Worm (Caenorhabditis elegans) whole organism, mixed stage, embryonic: ENCODE data around the gene R74.2.

Experiments
- M03D4.4 ChIP-seq: sonication (generic microtip); optimal IDR thresholded peaks from 2 replicates; lab custom pipeline; 2017; ENCODE audit warnings: mild to moderate bottlenecking, missing genetic modification characterization, missing compliant biosample characterization
- bed-3 ChIP-seq: fragments of 200-800 bp; sonication (Bioruptor generic); optimal IDR thresholded peaks from 3 replicates; lab custom pipeline; 2018; ENCODE audit warnings: mild to moderate bottlenecking, missing genetic modification characterization, moderate library complexity, missing compliant biosample characterization
- blmp-1 ChIP-seq: fragments of 150-350 bp; optimal IDR thresholded peaks from 2 replicates; lab custom pipeline; 2014; ENCODE audit warnings: missing biosample characterization, missing genetic modification characterization
- ceh-39 ChIP-seq: fragments of 150-350 bp; optimal IDR thresholded peaks from 2 replicates; lab custom pipeline; 2014; ENCODE audit warnings: missing biosample characterization, missing genetic modification characterization
- ceh-43 ChIP-seq: fragments of 200-800 bp; sonication (Bioruptor generic); optimal IDR thresholded peaks from 2 replicates; lab custom pipeline; 2018; ENCODE audit warnings: mild to moderate bottlenecking, missing genetic modification characterization, moderate library complexity, missing compliant biosample characterization
- ceh-83 ChIP-seq: fragments of 200-800 bp; sonication (Bioruptor generic); optimal IDR thresholded peaks from 2 replicates; lab custom pipeline; 2018; ENCODE audit warnings: mild to moderate bottlenecking, missing genetic modification characterization, missing compliant biosample characterization
- cnd-1 ChIP-seq: fragments of 200-800 bp; sonication (Bioruptor generic); optimal IDR thresholded peaks from 2 replicates; lab custom pipeline; 2018; ENCODE audit warnings: mild to moderate bottlenecking, missing genetic modification characterization, missing compliant biosample characterization
- drap-1 ChIP-seq: fragments of 200-800 bp; sonication (Bioruptor generic); optimal IDR thresholded peaks from 3 replicates; lab custom pipeline; 2018; ENCODE audit warnings: mild to moderate bottlenecking, missing genetic modification characterization, missing compliant biosample characterization
- elt-1 ChIP-seq: sonication (generic microtip); optimal IDR thresholded peaks from 2 replicates; lab custom pipeline; 2017; ENCODE audit warnings: missing genetic modification characterization, mild to moderate bottlenecking, missing compliant biosample characterization, antibody characterized with exemption, moderate library complexity, borderline replicate concordance; ENCODE audit not compliant: insufficient read depth
- elt-3 ChIP-seq: fragments of 150-350 bp; optimal IDR thresholded peaks from 2 replicates; lab custom pipeline; 2014; ENCODE audit warnings: missing biosample characterization, missing genetic modification characterization
- flh-1 ChIP-seq: fragments of 200-800 bp; sonication (Bioruptor generic); optimal IDR thresholded peaks from 2 replicates; lab custom pipeline; 2018; ENCODE audit warnings: mild to moderate bottlenecking, missing genetic modification characterization, moderate library complexity, missing compliant biosample characterization
- ham-2 ChIP-seq: fragments of 200-800 bp; sonication (Bioruptor generic); optimal IDR thresholded peaks from 2 replicates; lab custom pipeline; 2018; ENCODE audit warnings: mild to moderate bottlenecking, missing genetic modification characterization, missing compliant biosample characterization
- hlh-1 ChIP-seq: fragments of 150-350 bp; optimal IDR thresholded peaks from 2 replicates; lab custom pipeline; 2014; ENCODE audit warnings: missing biosample characterization, missing genetic modification reagents, missing genetic modification characterization
- lin-13 ChIP-seq: fragments of 150-350 bp; optimal IDR thresholded peaks from 2 replicates; lab custom pipeline; 2014; ENCODE audit warnings: missing biosample characterization, missing genetic modification characterization
- lin-32 ChIP-seq: fragments of 200-800 bp; sonication (Bioruptor generic); optimal IDR thresholded peaks from 2 replicates; lab custom pipeline; 2018; ENCODE audit warnings: mild to moderate bottlenecking, missing genetic modification characterization, missing compliant biosample characterization
- lsy-2 ChIP-seq: fragments of 150-350 bp; optimal IDR thresholded peaks from 2 replicates; lab custom pipeline; 2014; ENCODE audit warnings: missing biosample characterization, missing genetic modification characterization
- mab-5 ChIP-seq: fragments of 150-350 bp; optimal IDR thresholded peaks from 2 replicates; lab custom pipeline; 2014; ENCODE audit warnings: missing biosample characterization, missing genetic modification characterization
- mep-1 ChIP-seq: fragments of 150-350 bp; optimal IDR thresholded peaks from 2 replicates; lab custom pipeline; 2017; ENCODE audit warnings: missing biosample characterization, missing genetic modification reagents, missing genetic modification characterization, inconsistent platforms
- mls-2 ChIP-seq: sonication (generic microtip); optimal IDR thresholded peaks from 2 replicates; lab custom pipeline; 2016; ENCODE audit warnings: mild to moderate bottlenecking, missing genetic modification characterization, moderate library complexity, missing compliant biosample characterization
- nhr-2 ChIP-seq: fragments of 150-350 bp; optimal IDR thresholded peaks from 2 replicates; lab custom pipeline; 2014; ENCODE audit warnings: missing biosample characterization, missing genetic modification characterization
- nhr-237 ChIP-seq: fragments of 150-350 bp; optimal IDR thresholded peaks from 2 replicates; lab custom pipeline; 2014; ENCODE audit warnings: missing biosample characterization, missing genetic modification characterization
- nhr-28 ChIP-seq: fragments of 150-350 bp; optimal IDR thresholded peaks from 2 replicates; lab custom pipeline; 2014; ENCODE audit warnings: missing biosample characterization, missing genetic modification characterization
- nhr-76 ChIP-seq: sonication (generic microtip); optimal IDR thresholded peaks from 2 replicates; lab custom pipeline; 2017; ENCODE audit warnings: missing biosample characterization, missing genetic modification characterization
- pha-4 ChIP-seq: fragments of 150-350 bp; optimal IDR thresholded peaks from 2 replicates; lab custom pipeline; 2018; ENCODE audit warnings: missing biosample characterization, missing genetic modification reagents, missing genetic modification characterization
- sem-2 ChIP-seq: fragments of 200-800 bp; sonication (Bioruptor generic); optimal IDR thresholded peaks from 2 replicates; lab custom pipeline; 2018; ENCODE audit warnings: mild to moderate bottlenecking, missing genetic modification characterization, missing compliant biosample characterization
- snpc-4 ChIP-seq: fragments of 150-350 bp; optimal IDR thresholded peaks from 2 replicates; lab custom pipeline; 2014; ENCODE audit warnings: missing biosample characterization, missing genetic modification characterization
- sptf-1 ChIP-seq: sonication (generic microtip); optimal IDR thresholded peaks from 2 replicates; lab custom pipeline; 2017; ENCODE audit warnings: mild to moderate bottlenecking, missing genetic modification characterization, moderate library complexity, missing compliant biosample characterization
- tbx-8 ChIP-seq: fragments of 200-800 bp; sonication (Bioruptor generic); optimal IDR thresholded peaks from 2 replicates; lab custom pipeline; 2018; ENCODE audit warnings: mild to moderate bottlenecking, missing genetic modification characterization, moderate library complexity, missing compliant biosample characterization
- unc-39 ChIP-seq: fragments of 150-350 bp; optimal IDR thresholded peaks from 2 replicates; lab custom pipeline; 2014; ENCODE audit warnings: missing biosample characterization, missing genetic modification characterization
- unc-62 ChIP-seq: fragments of 150-350 bp; optimal IDR thresholded peaks from 2 replicates; lab custom pipeline; 2014; ENCODE audit warnings: missing biosample characterization, missing genetic modification reagents, missing genetic modification characterization
- zip-8 ChIP-seq: fragments of 150-350 bp; optimal IDR thresholded peaks from 2 replicates; lab custom pipeline; 2014; ENCODE audit warnings: missing biosample characterization, missing genetic modification characterization
- ztf-11 ChIP-seq: fragments of 150-350 bp; optimal IDR thresholded peaks from 2 replicates; lab custom pipeline; 2014; ENCODE audit warnings: missing biosample characterization, missing genetic modification characterization

R74.2 gene

DNA sequence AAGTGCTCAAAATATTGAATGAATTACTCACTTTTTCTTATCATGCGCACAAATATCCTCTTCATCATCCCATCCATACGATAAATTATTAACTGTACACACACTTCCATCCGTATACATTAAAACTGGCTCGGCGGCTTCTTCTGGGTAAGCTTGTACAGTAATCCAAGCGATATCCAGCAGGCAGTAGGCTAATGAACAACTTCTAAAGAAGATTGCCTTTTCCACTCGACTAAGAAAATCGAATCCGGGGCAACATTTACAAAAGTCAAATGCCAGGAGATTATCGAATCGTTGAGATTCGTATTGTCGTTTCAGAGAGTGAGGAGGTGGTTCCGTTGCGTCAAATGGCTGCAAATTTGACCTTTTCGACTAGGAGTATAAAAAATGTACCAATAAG lies 43.4 kb downstream of the R74.2 start:
- no peak for TF ChIP-seq snpc-4 (tag; lab: Kevin White, UChicago)
- TF ChIP-seq ceh-43 (GFP tag; lab: Kevin White, UChicago), result no peak
- no peak for TF ChIP-seq lin-13 (tag; lab: Kevin White, UChicago)
- no peak for TF ChIP-seq elt-3
- TF ChIP-seq ham-2 (GFP tag; lab: Kevin White, UChicago), result no peak
- TF ChIP-seq unc-62 (GFP tag; lab: Kevin White, UChicago), result no peak
- no peak for TF ChIP-seq nhr-76 (tag; lab: Kevin White, UChicago)
- TF ChIP-seq cnd-1, result no peak
- no peak for TF ChIP-seq unc-39 (tag; lab: Kevin White, UChicago)
- TF ChIP-seq mab-5 (tag; lab: Kevin White, UChicago), result no peak
- no peak for TF ChIP-seq nhr-2 (tag; lab: Kevin White, UChicago)
- no peak for TF ChIP-seq ceh-83 (GFP tag; lab: Kevin White, UChicago)
- TF ChIP-seq M03D4.4 (tag; lab: Kevin White, UChicago), result no peak
- no peak for TF ChIP-seq pha-4 (tag; lab: Kevin White, UChicago)

DNA sequence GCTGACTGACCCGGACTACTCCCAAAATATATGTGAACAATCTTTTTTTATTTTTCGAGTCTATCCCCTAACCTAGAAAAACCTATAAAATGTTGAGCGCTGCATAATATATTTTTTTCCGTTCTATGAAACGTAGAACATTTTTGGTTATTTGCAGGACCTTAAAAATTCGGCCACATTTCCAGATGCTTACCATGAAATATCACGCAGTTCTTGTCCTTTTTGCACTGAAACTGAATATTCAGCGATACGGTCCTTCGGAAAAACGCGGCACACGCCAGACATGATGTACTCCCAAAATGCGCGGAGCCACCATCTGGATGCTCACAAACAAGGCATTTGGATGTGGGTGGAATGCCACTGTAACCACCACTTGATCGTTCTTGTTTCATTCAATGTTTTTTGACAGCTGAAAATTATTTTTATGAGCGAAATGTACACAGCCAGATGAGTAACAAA lies 44.9 kb downstream of the R74.2 start, which contains the start of gene nhr-20:
Gene nhr-20 (minus strand): TSS at position 409 of the 459 bp plus-strand sequence.
- no peak for TF ChIP-seq nhr-28 (tag; lab: Kevin White, UChicago)
- no peak for TF ChIP-seq nhr-237 (tag; lab: Kevin White, UChicago)
- no peak for TF ChIP-seq pha-4 (tag; lab: Kevin White, UChicago)
- TF ChIP-seq tbx-8 (GFP tag; lab: Kevin White, UChicago), result no peak
- TF ChIP-seq sem-2, result no peak
- no peak for TF ChIP-seq zip-8
- no peak for TF ChIP-seq nhr-76 (tag; lab: Kevin White, UChicago)
- TF ChIP-seq ceh-83 (GFP tag; lab: Kevin White, UChicago), result no peak
- TF ChIP-seq mls-2, result no peak
- no peak for TF ChIP-seq sptf-1
- TF ChIP-seq M03D4.4 (tag; lab: Kevin White, UChicago), result no peak
- TF ChIP-seq cnd-1, result no peak
- no peak for TF ChIP-seq ztf-11 (tag; lab: Kevin White, UChicago)
- no peak for TF ChIP-seq bed-3 (GFP tag; lab: Kevin White, UChicago)
- no peak for TF ChIP-seq elt-3
- no peak for TF ChIP-seq ceh-39 (tag; lab: Kevin White, UChicago)
- no peak for TF ChIP-seq drap-1 (GFP tag; lab: Kevin White, UChicago)
- no peak for TF ChIP-seq lin-13 (tag; lab: Kevin White, UChicago)
- TF ChIP-seq unc-62 (GFP tag; lab: Kevin White, UChicago), result no peak
- no peak for TF ChIP-seq lin-32 (GFP tag; lab: Kevin White, UChicago)
- TF ChIP-seq, all 35 proteins: peak for 0

DNA sequence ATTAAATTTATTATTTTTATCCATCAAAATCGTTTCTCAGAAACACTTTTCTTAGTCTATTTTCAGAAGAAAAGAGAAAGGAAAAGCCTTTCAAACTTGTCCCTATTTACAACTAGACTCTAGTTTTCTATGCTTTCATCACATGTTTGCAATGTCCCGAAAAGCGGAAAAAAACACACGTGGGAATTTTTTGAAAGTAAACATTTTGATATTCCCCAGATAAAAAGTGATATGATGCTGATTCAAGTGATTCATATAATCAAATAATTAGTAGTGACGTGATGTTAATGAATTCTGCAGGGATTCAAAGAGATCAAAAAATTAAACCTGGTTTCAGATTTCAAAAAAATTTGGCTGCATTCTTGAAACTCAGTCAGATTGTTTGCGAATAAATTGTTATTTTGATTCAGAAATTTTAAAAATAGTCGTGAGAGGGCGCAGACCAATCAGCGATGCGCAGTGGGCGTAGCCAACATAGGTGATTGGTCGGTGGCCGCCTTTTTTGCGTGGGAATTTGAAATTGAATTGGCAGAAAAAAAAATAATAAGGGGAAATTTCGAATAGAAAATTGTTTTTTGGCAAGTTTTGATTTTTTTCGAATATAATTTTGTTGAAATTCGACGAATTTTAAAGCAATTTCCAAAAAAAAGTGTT lies 46.8 kb downstream of the R74.2 start:
- TF ChIP-seq elt-3 (no peak), pha-4 (tag; lab: Kevin White, UChicago) (no peak), elt-1 (tag; lab: Kevin White, UChicago) (no peak), nhr-76 (tag; lab: Kevin White, UChicago) (no peak), ceh-43 (GFP tag; lab: Kevin White, UChicago) (no peak), flh-1 (GFP tag; lab: Kevin White, UChicago) (no peak), ceh-83 (GFP tag; lab: Kevin White, UChicago) (no peak), snpc-4 (tag; lab: Kevin White, UChicago) (no peak), hlh-1 (tag; lab: Kevin White, UChicago) (no peak), mab-5 (tag; lab: Kevin White, UChicago) (no peak), blmp-1 (tag; lab: Kevin White, UChicago) (no peak), lin-13 (tag; lab: Kevin White, UChicago) (no peak)

DNA sequence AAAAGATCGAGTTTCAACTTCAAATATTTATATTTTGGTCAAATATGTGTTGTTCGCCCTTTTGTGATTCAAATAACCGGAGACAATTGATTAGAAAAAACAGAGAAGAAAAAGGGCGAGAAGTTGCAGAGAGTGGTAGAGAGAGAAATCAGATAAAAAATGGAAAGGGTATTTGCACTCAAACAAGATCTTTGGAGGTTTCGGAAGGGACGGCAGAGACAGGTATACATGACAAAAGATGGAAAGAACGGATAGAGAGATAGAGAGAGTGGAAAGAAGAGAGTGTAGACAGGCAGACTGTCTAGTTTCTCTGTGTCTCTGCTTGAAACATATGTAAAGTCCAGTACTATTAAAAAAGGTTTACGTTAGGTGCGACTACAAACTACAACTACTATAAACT lies 48.2 kb downstream of the R74.2 start:
- no peak for TF ChIP-seq elt-3
- TF ChIP-seq mep-1, result peak; percentile 22
- peak; percentile 2 for TF ChIP-seq unc-62 (GFP tag; lab: Kevin White, UChicago)
- peak; percentile 38 for TF ChIP-seq elt-1 (tag; lab: Kevin White, UChicago)
- TF ChIP-seq bed-3 (GFP tag; lab: Kevin White, UChicago), result no peak
- peak; percentile 32 for TF ChIP-seq lin-13 (tag; lab: Kevin White, UChicago)
- no peak for TF ChIP-seq lsy-2 (tag; lab: Kevin White, UChicago)
